Fruit fly (Drosophila melanogaster) whole organism, embryonic: ENCODE data around the gene Pka-C3.

ENCODE experiments used
- Atf-2 ChIP-seq: fragments of 200-800 bp; sonication (Bioruptor generic); optimal IDR thresholded peaks from 2 replicates; lab custom pipeline; 2016; ENCODE audit warnings: missing biosample characterization, missing genetic modification characterization
- BEAF-32 ChIP-seq: fragments of 200-800 bp; sonication (Bioruptor generic); optimal IDR thresholded peaks from 3 replicates; lab custom pipeline; 2017; ENCODE audit warnings: missing biosample characterization, missing genetic modification characterization, mild to moderate bottlenecking, moderate library complexity, missing genetic modification reagents
- Bdp1 ChIP-seq: fragments of 200-800 bp; sonication (Bioruptor generic); optimal IDR thresholded peaks from 3 replicates; lab custom pipeline; 2016; ENCODE audit warnings: missing biosample characterization, missing genetic modification characterization
- BtbVII ChIP-seq: fragments of 200-800 bp; sonication (Bioruptor generic); optimal IDR thresholded peaks from 3 replicates; lab custom pipeline; 2017; ENCODE audit warnings: missing biosample characterization, mild to moderate bottlenecking, missing genetic modification characterization
- CG10147 ChIP-seq: fragments of 200-800 bp; sonication (Bioruptor generic); optimal IDR thresholded peaks from 2 replicates; lab custom pipeline; 2019; ENCODE audit warnings: missing biosample characterization, mild to moderate bottlenecking, missing genetic modification characterization, moderate library complexity
- CG10209 ChIP-seq: fragments of 200-800 bp; sonication (Bioruptor generic); optimal IDR thresholded peaks from 3 replicates; lab custom pipeline; 2017; ENCODE audit warnings: missing biosample characterization, mild to moderate bottlenecking, missing genetic modification characterization, missing genetic modification reagents
- CG11247 ChIP-seq: fragments of 200-800 bp; sonication (Bioruptor generic); IDR thresholded peaks from 2 replicates; pipeline ENCODE4 v1.3.6; 2022; ENCODE audit warnings: missing biosample characterization, missing genetic modification characterization
- CG13424 ChIP-seq: fragments of 200-800 bp; sonication (Bioruptor generic); optimal IDR thresholded peaks from 2 replicates; lab custom pipeline; 2019; ENCODE audit warnings: missing biosample characterization, mild to moderate bottlenecking, missing genetic modification characterization, moderate library complexity
- CG14014 ChIP-seq: fragments of 200-800 bp; sonication (Bioruptor generic); IDR thresholded peaks from 2 replicates; pipeline ENCODE4 v1.3.6; 2022; ENCODE audit warnings: missing biosample characterization, missing genetic modification characterization
- CG1529 ChIP-seq: fragments of 200-800 bp; sonication (Bioruptor generic); optimal IDR thresholded peaks from 3 replicates; lab custom pipeline; 2018; ENCODE audit warnings: missing biosample characterization, missing genetic modification characterization
- CG15601 ChIP-seq: fragments of 200-800 bp; sonication (Bioruptor generic); optimal IDR thresholded peaks from 3 replicates; lab custom pipeline; 2019; ENCODE audit warnings: missing biosample characterization, mild to moderate bottlenecking, missing genetic modification characterization, moderate library complexity
- CG16813 ChIP-seq: fragments of 200-800 bp; sonication (Bioruptor generic); IDR thresholded peaks from 3 replicates; pipeline ENCODE4 v1.3.6; 2022; ENCODE audit warnings: missing biosample characterization, missing genetic modification characterization; ENCODE audit not compliant: partially characterized antibody
- CG31365 ChIP-seq: fragments of 200-800 bp; sonication (Bioruptor generic); optimal IDR thresholded peaks from 2 replicates; lab custom pipeline; 2018; ENCODE audit warnings: missing biosample characterization, mild to moderate bottlenecking, missing genetic modification characterization
- CG31388 ChIP-seq: fragments of 200-800 bp; sonication (Bioruptor generic); optimal IDR thresholded peaks from 2 replicates; lab custom pipeline; 2016; ENCODE audit warnings: missing biosample characterization, missing genetic modification characterization
- CG3163 ChIP-seq: fragments of 200-800 bp; sonication (Bioruptor generic); optimal IDR thresholded peaks from 3 replicates; lab custom pipeline; 2016; ENCODE audit warnings: missing biosample characterization, missing genetic modification characterization
- CG32767 ChIP-seq: fragments of 200-800 bp; sonication (Bioruptor generic); IDR thresholded peaks from 2 replicates; pipeline ENCODE4 v1.3.6; 2022; ENCODE audit warnings: missing biosample characterization, missing genetic modification characterization
- CG32772 ChIP-seq: fragments of 200-800 bp; sonication (Bioruptor generic); IDR thresholded peaks from 2 replicates; pipeline ENCODE4 v1.3.6; 2022; ENCODE audit warnings: missing biosample characterization, missing genetic modification characterization
- CG34376 ChIP-seq: fragments of 200-800 bp; sonication (Bioruptor generic); optimal IDR thresholded peaks from 2 replicates; lab custom pipeline; 2018; ENCODE audit warnings: missing biosample characterization, mild to moderate bottlenecking, missing genetic modification characterization
- CG3995 ChIP-seq: fragments of 200-800 bp; sonication (Bioruptor generic); optimal IDR thresholded peaks from 3 replicates; lab custom pipeline; 2016; ENCODE audit warnings: missing biosample characterization, missing genetic modification characterization
- CG6254 ChIP-seq: fragments of 200-800 bp; sonication (Bioruptor generic); optimal IDR thresholded peaks from 3 replicates; lab custom pipeline; 2017; ENCODE audit warnings: mild to moderate bottlenecking, missing biosample characterization, missing genetic modification reagents, missing genetic modification characterization
- CG7963 ChIP-seq: fragments of 200-800 bp; sonication (Bioruptor generic); IDR thresholded peaks from 3 replicates; pipeline ENCODE4 v1.3.6; 2022; ENCODE audit warnings: missing biosample characterization, missing genetic modification characterization; ENCODE audit not compliant: partially characterized antibody
- CG8089 ChIP-seq: fragments of 200-800 bp; sonication (Bioruptor generic); optimal IDR thresholded peaks from 3 replicates; lab custom pipeline; 2016; ENCODE audit warnings: missing biosample characterization, missing genetic modification characterization
- CG8359 ChIP-seq: fragments of 200-800 bp; sonication (Bioruptor generic); optimal IDR thresholded peaks from 2 replicates; lab custom pipeline; 2017; ENCODE audit warnings: missing biosample characterization, mild to moderate bottlenecking, missing genetic modification characterization, borderline replicate concordance
- E2f1 ChIP-seq: fragments of 200-800 bp; sonication (Bioruptor generic); IDR thresholded peaks from 2 replicates; pipeline ENCODE4 v1.3.6; 2022; ENCODE audit warnings: missing biosample characterization, missing genetic modification characterization
- E2f2 ChIP-seq: fragments of 200-800 bp; sonication (Bioruptor generic); IDR thresholded peaks from 2 replicates; pipeline ENCODE4 v1.3.6; 2022; ENCODE audit warnings: missing biosample characterization, missing genetic modification characterization
- ERR ChIP-seq: fragments of 200-800 bp; sonication (Bioruptor generic); optimal IDR thresholded peaks from 2 replicates; lab custom pipeline; 2016; ENCODE audit warnings: missing biosample characterization, missing genetic modification characterization
- HLH54F ChIP-seq: fragments of 200-800 bp; sonication (Bioruptor generic); optimal IDR thresholded peaks from 3 replicates; lab custom pipeline; 2016; ENCODE audit warnings: missing biosample characterization, missing genetic modification characterization
- HmgZ ChIP-seq: fragments of 200-800 bp; sonication (Bioruptor generic); optimal IDR thresholded peaks from 2 replicates; lab custom pipeline; 2018; ENCODE audit warnings: missing biosample characterization, mild to moderate bottlenecking, missing genetic modification characterization
- Hsf ChIP-seq: fragments of 200-800 bp; sonication (Bioruptor generic); optimal IDR thresholded peaks from 3 replicates; lab custom pipeline; 2016; ENCODE audit warnings: missing biosample characterization, missing genetic modification characterization
- NC2α ChIP-seq: fragments of 200-800 bp; sonication (Bioruptor generic); optimal IDR thresholded peaks from 2 replicates; lab custom pipeline; 2016; ENCODE audit warnings: missing biosample characterization, missing genetic modification characterization
- Xbp1 ChIP-seq: fragments of 200-800 bp; sonication (Bioruptor generic); optimal IDR thresholded peaks from 3 replicates; lab custom pipeline; 2016; ENCODE audit warnings: missing biosample characterization, mild to moderate bottlenecking, missing genetic modification characterization
- ase ChIP-seq: fragments of 200-800 bp; sonication (Bioruptor generic); IDR thresholded peaks from 3 replicates; pipeline ENCODE4 v1.3.6; 2022; ENCODE audit warnings: missing biosample characterization, missing genetic modification characterization
- bigmax ChIP-seq: fragments of 200-800 bp; sonication (Bioruptor generic); optimal IDR thresholded peaks from 2 replicates; lab custom pipeline; 2018; ENCODE audit warnings: missing biosample characterization, mild to moderate bottlenecking, missing genetic modification characterization
- bsh ChIP-seq, 2 experiments: fragments of 200-800 bp; sonication (Bioruptor generic); optimal IDR thresholded peaks; 2 replicates each; lab custom pipeline; 2017 to 2018; ENCODE audit warnings: mild to moderate bottlenecking in 2 of 2, missing biosample characterization in 2 of 2, missing genetic modification characterization in 2 of 2, moderate library complexity in 1 of 2
- crp ChIP-seq, 2 experiments: fragments of 200-800 bp; sonication (Bioruptor generic); optimal IDR thresholded peaks; 2 replicates in 1 of 2; 3 replicates in 1 of 2; lab custom pipeline; 2017; ENCODE audit warnings: missing biosample characterization in 2 of 2, missing genetic modification characterization in 2 of 2, mild to moderate bottlenecking in 1 of 2, moderate library complexity in 1 of 2
- da ChIP-seq: fragments of 200-800 bp; sonication (Bioruptor generic); optimal IDR thresholded peaks from 2 replicates; lab custom pipeline; 2016; ENCODE audit warnings: missing biosample characterization, missing genetic modification characterization
- dan ChIP-seq: fragments of 200-800 bp; sonication (Bioruptor generic); IDR thresholded peaks from 2 replicates; pipeline ENCODE4 v1.3.6; 2022; ENCODE audit warnings: missing biosample characterization, missing genetic modification characterization
- dimm ChIP-seq: fragments of 200-800 bp; sonication (Bioruptor generic); IDR thresholded peaks from 2 replicates; pipeline ENCODE4 v1.3.6; 2022; ENCODE audit warnings: missing biosample characterization, missing genetic modification characterization
- exex ChIP-seq: fragments of 200-800 bp; sonication (Bioruptor generic); optimal IDR thresholded peaks from 4 replicates; lab custom pipeline; 2018; ENCODE audit warnings: missing biosample characterization, mild to moderate bottlenecking, missing genetic modification characterization, moderate library complexity
- fd102C ChIP-seq: fragments of 200-800 bp; sonication (Bioruptor generic); optimal IDR thresholded peaks from 2 replicates; lab custom pipeline; 2018; ENCODE audit warnings: missing biosample characterization, mild to moderate bottlenecking, missing genetic modification characterization, moderate library complexity
- h ChIP-seq: fragments of >200 bp; optimal IDR thresholded peaks from 2 replicates; lab custom pipeline; 2017
- inv ChIP-seq: fragments of 200-800 bp; sonication (Bioruptor generic); IDR thresholded peaks from 2 replicates; pipeline ENCODE4 v1.3.6; 2022; ENCODE audit warnings: missing biosample characterization, missing genetic modification characterization; ENCODE audit not compliant: partially characterized antibody
- lola ChIP-seq, 3 experiments: fragments of >200 bp in 2 of 3; fragments of 200-800 bp in 1 of 3; sonication (Bioruptor generic) in 1 of 3; optimal IDR thresholded peaks; 2 replicates each; lab custom pipeline; 2017 to 2019; ENCODE audit warnings: missing biosample characterization in 3 of 3, missing genetic modification characterization in 3 of 3, mild to moderate bottlenecking in 1 of 3, moderate library complexity in 1 of 3
- luna ChIP-seq: fragments of 200-800 bp; sonication (Bioruptor generic); optimal IDR thresholded peaks from 2 replicates; lab custom pipeline; 2016; ENCODE audit warnings: missing biosample characterization, missing genetic modification characterization
- ranshi ChIP-seq: fragments of 200-800 bp; sonication (Bioruptor generic); IDR thresholded peaks from 2 replicates; pipeline ENCODE4 v1.3.6; 2022; ENCODE audit warnings: missing biosample characterization, missing genetic modification characterization
- shn ChIP-seq: fragments of 200-800 bp; sonication (Bioruptor generic); optimal IDR thresholded peaks from 3 replicates; lab custom pipeline; 2016; ENCODE audit warnings: missing biosample characterization, missing genetic modification characterization
- wek ChIP-seq: fragments of 200-800 bp; sonication (Bioruptor generic); optimal IDR thresholded peaks from 3 replicates; lab custom pipeline; 2018; ENCODE audit warnings: missing biosample characterization, mild to moderate bottlenecking, missing genetic modification characterization, moderate library complexity
- yki ChIP-seq: fragments of >200 bp; optimal IDR thresholded peaks from 3 replicates; lab custom pipeline; 2018
- zen ChIP-seq: fragments of 200-800 bp; sonication (Bioruptor generic); optimal IDR thresholded peaks from 3 replicates; lab custom pipeline; 2018; ENCODE audit warnings: missing biosample characterization, mild to moderate bottlenecking, missing genetic modification characterization, moderate library complexity

Gene Pka-C3

DNA sequence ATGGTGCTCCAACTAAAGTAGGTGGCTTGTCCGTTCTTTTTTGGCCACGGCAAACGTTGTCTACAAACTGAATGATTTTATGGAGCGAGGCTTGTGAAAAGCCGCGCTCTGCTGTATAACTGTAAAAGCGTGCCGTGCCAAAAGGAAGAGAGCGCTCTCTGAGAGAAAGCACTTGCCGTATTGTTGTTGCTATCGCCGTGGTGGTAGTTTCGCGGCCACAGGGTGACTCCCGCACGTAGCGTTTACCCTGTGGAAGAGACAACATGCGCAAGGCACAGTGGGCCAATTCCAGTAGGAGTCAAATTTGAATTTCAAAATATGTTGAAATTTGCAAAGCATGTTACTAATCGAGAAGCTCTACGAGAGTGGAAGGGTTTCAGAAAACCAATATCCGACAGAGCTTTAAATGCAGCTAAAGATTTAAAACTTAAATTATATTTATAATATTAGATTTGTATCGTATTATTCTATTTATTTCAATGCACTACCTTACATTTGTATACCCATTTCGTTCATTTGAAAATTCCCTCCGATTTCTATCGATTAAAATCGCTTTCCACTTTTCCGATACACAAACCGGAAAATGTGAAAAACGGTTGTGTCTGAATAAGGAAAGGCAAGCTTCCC is 29.7 kb downstream of the Pka-C3 start, which contains the start of gene sff (continued):
- TF ChIP-seq bigmax (GFP tag; lab: Kevin White, UChicago) (peak; percentile 27), CG11247 (GFP tag; lab: Robert Waterston, UW) (peak; percentile 77), CG14014 (peak; percentile 81), dan (peak; percentile 62; the same call in 1 of the 2 replicates), HLH54F (peak; percentile 66), yki (no peak), CG31365 (peak; percentile 47), NC2α (peak; percentile 9), ase (GFP tag; lab: Robert Waterston, UW) (peak; percentile 82), CG32772 (GFP tag; lab: Robert Waterston, UW) (peak; percentile 90), Bdp1 (peak; percentile 63), E2f2 (GFP tag; lab: Robert Waterston, UW) (peak; percentile 85), CG34376 (GFP tag; lab: Kevin White, UChicago) (peak; percentile 80), bsh (GFP tag; optimal IDR thresholded peaks at IDR 0.05; lab: Kevin White, UChicago) (peak; percentile 34 to 92), ranshi (GFP tag; lab: Robert Waterston, UW) (peak; percentile 86; the same call in 1 of the 2 replicates), CG10147 (GFP tag; lab: Kevin White, UChicago) (peak; percentile 83), Hsf (GFP tag; lab: Kevin White, UChicago) (peak; percentile 75), ERR (peak; percentile 43), CG1529 (GFP tag; lab: Kevin White, UChicago) (peak; percentile 84), CG3995 (peak; percentile 28), luna (GFP tag; lab: Kevin White, UChicago) (peak; percentile 19), CG6254 (GFP tag; lab: Kevin White, UChicago) (peak; percentile 100), shn (GFP tag; lab: Kevin White, UChicago) (peak; percentile 63), da (GFP tag; lab: Kevin White, UChicago) (peak; percentile 5), CG8089 (peak; percentile 60), crp (GFP tag; optimal IDR thresholded peaks at IDR 0.05; lab: Kevin White, UChicago) (peak in 1 of 2 experiments; percentile 38), CG8359 (GFP tag; lab: Kevin White, UChicago) (peak; percentile 83), BEAF-32 (GFP tag; lab: Kevin White, UChicago) (peak; percentile 61), HmgZ (peak; percentile 87), E2f1 (GFP tag; lab: Robert Waterston, UW) (peak; percentile 88), CG13424 (tag; lab: Kevin White, UChicago) (peak; percentile 90), exex (peak; percentile 48), inv (GFP tag; lab: Robert Waterston, UW) (0 out of 2 replicates have a peak, but pooled peaks have one; percentile 7), Xbp1 (peak; percentile 91), BtbVII (GFP tag; lab: Kevin White, UChicago) (peak; percentile 80), CG3163 (GFP tag; lab: Kevin White, UChicago) (peak; percentile 47), Atf-2 (peak; percentile 52), CG10209 (peak; percentile 89), CG31388 (GFP tag; lab: Kevin White, UChicago) (peak; percentile 72), h (lab: Kevin White, UChicago) (no peak), CG32767 (peak; percentile 84), lola (GFP tag; optimal IDR thresholded peaks at IDR 0.05; lab: Kevin White, UChicago) (peak in 1 of 3 experiments; percentile 92), wek (GFP tag; lab: Kevin White, UChicago) (peak; percentile 61), CG15601 (tag; lab: Kevin White, UChicago) (peak; percentile 79), CG7963 (GFP tag; lab: Robert Waterston, UW) (no peak), fd102C (peak; percentile 44), dimm (peak; percentile 65), zen (tag; lab: Kevin White, UChicago) (peak; percentile 88), CG16813 (GFP tag; lab: Robert Waterston, UW) (peak; percentile 27; the same call in 1 of the 3 replicates)
